Worm (Caenorhabditis elegans): ENCODE measurements around the gene ZK666.1.

- TF ChIP-seq unc-62 (GFP tag; optimal IDR thresholded peaks at IDR 0.05): no peak
- no peak for TF ChIP-seq snpc-4 (tag; optimal IDR thresholded peaks at IDR 0.05)
- no peak for TF ChIP-seq ama-1 (optimal IDR thresholded peaks at IDR 0.05)
- TF ChIP-seq ceh-82 (tag; optimal IDR thresholded peaks at IDR 0.05): no peak
- no peak for TF ChIP-seq lin-15B (tag; optimal IDR thresholded peaks at IDR 0.05)
- TF ChIP-seq R02D3.7 (tag; optimal IDR thresholded peaks at IDR 0.05): no peak
- no peak for TF ChIP-seq mml-1 (tag; optimal IDR thresholded peaks at IDR 0.05)
- TF ChIP-seq mdl-1 (tag; optimal IDR thresholded peaks at IDR 0.05): no peak
- TF ChIP-seq ZK546.5 (tag; optimal IDR thresholded peaks at IDR 0.05): no peak
- TF ChIP-seq tbx-2 (tag; optimal IDR thresholded peaks at IDR 0.05): no peak
- TF ChIP-seq egl-5 (tag; optimal IDR thresholded peaks at IDR 0.05): no peak
These were observed 35.3 kb downstream of the ZK666.1 start, which contains the start of gene cut-4 for ce11 chrII:10435836-10436235.

Data from whole organism, L3 larva.